Worm (Caenorhabditis elegans): ENCODE measurements around the gene F52E1.3.
A peak's percentile ranks its signal among the peaks of the same experiment; 100 is the strongest.

F52E1.3 gene

DNA sequence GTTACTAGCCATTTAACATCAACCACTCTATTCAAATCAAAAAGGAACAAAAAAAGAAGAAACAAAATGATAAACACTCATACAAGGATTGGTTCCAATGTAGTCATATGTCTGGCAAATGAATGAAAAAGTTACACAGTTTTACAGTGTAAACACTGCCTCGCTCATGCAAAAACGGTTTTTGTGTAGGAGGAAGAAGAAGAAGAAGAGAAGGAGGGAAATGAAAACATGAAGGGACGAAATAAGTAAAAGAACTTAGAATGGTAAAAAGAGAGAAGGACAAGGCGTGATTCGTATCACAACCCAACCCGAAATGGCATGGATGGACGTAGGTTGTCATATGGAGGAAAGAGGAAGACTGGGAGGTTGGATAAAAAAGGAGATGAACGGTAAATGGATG is 12.3 kb downstream of the F52E1.3 start:
- peak; percentile 2 for TF ChIP-seq lin-40 (tag; optimal IDR thresholded peaks at IDR 0.05)
- TF ChIP-seq hmg-20 (GFP tag; IDR thresholded peaks at IDR 0.05) = no peak
- no peak for TF ChIP-seq pbrm-1 (GFP tag; IDR thresholded peaks at IDR 0.05)

- TF ChIP-seq unc-62 (GFP tag; optimal IDR thresholded peaks at IDR 0.05) (no peak), ztf-25 (GFP tag; IDR thresholded peaks at IDR 0.05) (no peak), dpl-1 (GFP tag; optimal IDR thresholded peaks at IDR 0.05) (no peak), nhr-27 (tag; optimal IDR thresholded peaks at IDR 0.05) (no peak), somi-1 (GFP tag; optimal IDR thresholded peaks at IDR 0.05) (no peak), ccch-3 (GFP tag; optimal IDR thresholded peaks at IDR 0.05) (no peak), F10E7.11 (tag; optimal IDR thresholded peaks at IDR 0.05) (no peak), egl-44 (GFP tag; IDR thresholded peaks at IDR 0.05) (no peak), ztf-6 (GFP tag; IDR thresholded peaks at IDR 0.05) (no peak), Y79H2A.3 (GFP tag; conservative IDR thresholded peaks at IDR 0.05) (no peak)
Measured at ce11 chrV:8409594-8409993, 15.0 kb downstream of the F52E1.3 start.

DNA sequence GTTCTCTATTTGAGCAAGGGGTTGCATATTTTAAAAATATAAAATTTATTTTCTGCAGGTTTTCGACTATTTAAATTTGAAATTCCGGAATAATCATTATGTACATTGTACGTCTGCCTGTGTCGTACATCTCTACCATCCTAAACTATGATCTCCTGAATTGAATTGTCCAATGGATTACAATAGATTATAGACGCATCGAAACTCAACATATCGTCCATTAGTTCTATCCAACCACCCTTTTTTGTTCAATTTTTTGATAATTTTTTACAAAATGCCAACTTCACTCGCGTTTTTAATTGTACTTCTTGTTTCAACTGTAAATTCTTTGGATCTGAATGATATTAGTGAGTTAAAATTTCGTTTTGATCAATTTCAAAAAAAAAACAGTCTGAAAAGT is 15.8 kb downstream of the F52E1.3 start, which contains the start of gene F52E1.2:
Gene F52E1.2 (plus strand): TSS at position 190 of the 400 bp plus-strand sequence.
- TF ChIP-seq lsy-27 (tag; optimal IDR thresholded peaks at IDR 0.05; ENCODE audit: borderline replicate concordance, insufficient read depth) (no peak), F10E7.11 (tag; optimal IDR thresholded peaks at IDR 0.05) (no peak), hlh-26 (GFP tag; conservative IDR thresholded peaks at IDR 0.05) (no peak), ekl-4 (GFP tag; IDR thresholded peaks at IDR 0.05) (no peak), ceh-58 (GFP tag; IDR thresholded peaks at IDR 0.05) (no peak), madf-10 (tag; optimal IDR thresholded peaks at IDR 0.05) (no peak), nhr-90 (tag; optimal IDR thresholded peaks at IDR 0.05) (no peak), nhr-179 (tag; optimal IDR thresholded peaks at IDR 0.05) (no peak), F55B11.4 (tag; optimal IDR thresholded peaks at IDR 0.05; ENCODE audit: borderline replicate concordance, insufficient read depth) (no peak), cebp-2 (GFP tag; IDR thresholded peaks at IDR 0.05) (no peak), ceh-27 (GFP tag; optimal IDR thresholded peaks at IDR 0.05) (no peak), ztf-22 (GFP tag; optimal IDR thresholded peaks at IDR 0.05) (no peak), D2030.7 (GFP tag; IDR thresholded peaks at IDR 0.05) (no peak), chd-7 (tag; optimal IDR thresholded peaks at IDR 0.05) (no peak)

- TF ChIP-seq ceh-79 (tag; optimal IDR thresholded peaks at IDR 0.05) = no peak
- peak; percentile 94 for TF ChIP-seq madf-8 (GFP tag; conservative IDR thresholded peaks at IDR 0.05)
- peak; percentile 39; the same call in 1 of the 2 replicates for TF ChIP-seq Y53F4B.3 (GFP tag; IDR thresholded peaks at IDR 0.05)
- TF ChIP-seq B0261.1 (tag; optimal IDR thresholded peaks at IDR 0.05) = peak; percentile 6
- peak; percentile 70 for TF ChIP-seq ztf-18 (tag; optimal IDR thresholded peaks at IDR 0.05)
- peak; percentile 87 for TF ChIP-seq xnd-1 (tag; optimal IDR thresholded peaks at IDR 0.05)
- 0 out of 2 replicates have a peak, but pooled peaks have one; percentile 60 for TF ChIP-seq Y53G8AR.9 (GFP tag; conservative IDR thresholded peaks at IDR 0.05)
- TF ChIP-seq T26A5.8 (tag; optimal IDR thresholded peaks at IDR 0.05) = no peak
- TF ChIP-seq D2030.7 (GFP tag; IDR thresholded peaks at IDR 0.05) = peak; percentile 97
- TF ChIP-seq bed-2 (GFP tag; IDR thresholded peaks at IDR 0.05) = 0 out of 2 replicates have a peak, but pooled peaks have one; percentile 45
- peak; percentile 86 for TF ChIP-seq snpc-3.4 (tag; optimal IDR thresholded peaks at IDR 0.05)
- TF ChIP-seq ekl-4 (GFP tag; IDR thresholded peaks at IDR 0.05) = peak; percentile 84
- TF ChIP-seq ceh-100 (GFP tag; IDR thresholded peaks at IDR 0.05) = peak; percentile 75
- TF ChIP-seq attf-6 (GFP tag; IDR thresholded peaks at IDR 0.05) = peak; percentile 71
- peak; percentile 3 for TF ChIP-seq athp-1 (tag; optimal IDR thresholded peaks at IDR 0.05)
- peak; percentile 85; the same call in 1 of the 2 replicates for TF ChIP-seq ztf-28 (GFP tag; IDR thresholded peaks at IDR 0.05)
- TF ChIP-seq C17E4.6 (GFP tag; IDR thresholded peaks at IDR 0.05) = peak; percentile 80; the same call in 1 of the 2 replicates
- peak; percentile 84 for TF ChIP-seq B0336.3 (GFP tag; IDR thresholded peaks at IDR 0.05)
- peak; percentile 63 for TF ChIP-seq tbp1 (GFP tag; optimal IDR thresholded peaks at IDR 0.05)
- 0 out of 2 replicates have a peak, but pooled peaks have one; percentile 9 for TF ChIP-seq egrh-3 (GFP tag; IDR thresholded peaks at IDR 0.05)
- peak; percentile 74; the same call in 1 of the 2 replicates for TF ChIP-seq pbrm-1 (GFP tag; IDR thresholded peaks at IDR 0.05)
- TF ChIP-seq unc-62 (GFP tag; optimal IDR thresholded peaks at IDR 0.05) = no peak
Measured at ce11 chrV:8413432-8414021, 18.9 kb downstream of the F52E1.3 start, which contains the start of gene vha-18. vha-18 (minus strand) TSS chrV:8413482.
